Worm (Caenorhabditis elegans): Measurements from ENCODE around the gene srt-33.

srt-33 gene

DNA sequence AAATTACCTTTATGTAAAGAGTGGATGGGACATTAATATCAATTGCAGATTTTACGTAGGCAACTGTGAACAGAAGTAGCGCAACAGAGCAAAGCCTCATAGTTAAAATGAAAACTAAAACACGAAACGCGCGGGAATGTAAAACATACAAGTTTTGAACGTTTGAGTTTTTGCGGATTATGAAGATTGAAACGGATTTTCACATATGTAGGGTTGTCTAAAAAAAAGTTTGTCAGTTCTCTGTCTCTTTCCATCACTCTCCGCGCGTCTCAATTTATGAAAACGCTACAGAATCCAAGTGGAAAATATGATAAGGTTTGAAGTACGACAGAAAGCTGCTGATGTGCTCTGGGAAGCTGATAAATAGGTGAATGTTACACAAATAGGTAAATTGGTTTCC is 32.9 kb downstream of the srt-33 start, which contains the start of gene K02E11.3:
Gene K02E11.3 (minus strand): TSS at position 101 of the 400 bp plus-strand sequence.
- TF ChIP-seq ref-1 (GFP tag; conservative IDR thresholded peaks at IDR 0.05), result no peak
- no peak for TF ChIP-seq flt-1 (GFP tag; IDR thresholded peaks at IDR 0.05)
- no peak for TF ChIP-seq med-1 (GFP tag; optimal IDR thresholded peaks at IDR 0.05; ENCODE audit: insufficient read depth)
- no peak for TF ChIP-seq tab-1 (GFP tag; IDR thresholded peaks at IDR 0.05)
- TF ChIP-seq cog-1 (tag; optimal IDR thresholded peaks at IDR 0.05), result no peak
- no peak for TF ChIP-seq klf-2 (GFP tag; conservative IDR thresholded peaks at IDR 0.05)
- no peak for TF ChIP-seq ztf-23 (GFP tag; IDR thresholded peaks at IDR 0.05)
- no peak for TF ChIP-seq ztf-29 (GFP tag; IDR thresholded peaks at IDR 0.05)
- TF ChIP-seq T22C8.4 (GFP tag; IDR thresholded peaks at IDR 0.05), result no peak

DNA sequence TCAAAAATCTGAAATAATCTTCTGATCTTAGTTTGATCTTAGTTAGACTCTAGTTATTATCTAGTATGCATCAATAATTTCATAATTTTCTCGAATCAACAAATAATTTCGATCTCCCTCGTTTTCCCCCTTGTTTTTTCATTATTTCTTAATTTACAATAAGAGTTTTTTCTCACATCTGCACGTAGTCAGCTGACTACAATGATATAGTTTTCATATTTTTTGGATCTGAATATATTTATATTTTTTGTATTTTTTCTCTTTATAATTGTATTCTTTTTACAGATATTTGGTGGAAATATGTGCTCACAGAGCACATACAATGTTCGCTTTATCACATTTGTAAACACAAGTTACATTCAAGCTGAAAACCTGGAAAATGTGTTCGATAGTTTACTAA is 35.8 kb downstream of the srt-33 start, which contains the start of gene sre-7:
Gene sre-7 (plus strand): TSS at position 301 of the 400 bp plus-strand sequence.
- TF ChIP-seq med-1 (GFP tag; optimal IDR thresholded peaks at IDR 0.05; ENCODE audit: insufficient read depth) (no peak), ztf-29 (GFP tag; IDR thresholded peaks at IDR 0.05) (no peak), ztf-23 (GFP tag; IDR thresholded peaks at IDR 0.05) (no peak), flt-1 (GFP tag; IDR thresholded peaks at IDR 0.05) (no peak), ref-1 (GFP tag; conservative IDR thresholded peaks at IDR 0.05) (no peak), tab-1 (GFP tag; IDR thresholded peaks at IDR 0.05) (no peak), T22C8.4 (GFP tag; IDR thresholded peaks at IDR 0.05) (no peak), cog-1 (tag; optimal IDR thresholded peaks at IDR 0.05) (no peak), klf-2 (GFP tag; conservative IDR thresholded peaks at IDR 0.05) (no peak)

DNA sequence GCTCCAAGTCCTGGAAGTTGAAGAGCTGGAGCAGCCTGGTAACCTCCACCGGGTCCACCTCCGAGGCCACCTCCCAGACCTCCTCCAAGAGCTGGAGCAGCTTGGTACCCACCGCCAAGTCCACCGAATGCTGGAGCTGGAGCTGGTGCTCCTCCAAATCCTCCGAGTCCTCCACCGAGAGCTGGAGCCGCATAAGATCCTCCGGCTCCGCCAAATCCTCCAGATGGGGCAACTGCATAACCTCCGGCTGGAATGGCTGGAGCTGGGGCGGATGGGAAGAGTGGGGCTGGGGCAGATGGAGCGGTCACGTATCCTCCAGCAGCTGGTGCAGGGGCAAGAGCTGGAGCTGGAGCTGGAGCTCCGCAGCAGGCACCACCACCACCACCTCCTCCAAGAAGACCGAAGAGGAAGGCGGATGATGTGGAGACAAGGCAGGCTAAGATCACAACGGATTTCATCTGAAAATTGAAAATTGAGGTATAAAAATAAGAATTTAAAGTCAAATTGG is 38.9 kb downstream of the srt-33 start, which contains the start of gene K02E11.10:
Gene K02E11.10 (minus strand): TSS at position 458 of the 508 bp plus-strand sequence.
- TF ChIP-seq ztf-23 (GFP tag; IDR thresholded peaks at IDR 0.05) (no peak), flt-1 (GFP tag; IDR thresholded peaks at IDR 0.05) (no peak), cog-1 (tag; optimal IDR thresholded peaks at IDR 0.05) (no peak), T22C8.4 (GFP tag; IDR thresholded peaks at IDR 0.05) (no peak), klf-2 (GFP tag; conservative IDR thresholded peaks at IDR 0.05) (no peak), tab-1 (GFP tag; IDR thresholded peaks at IDR 0.05) (no peak)

DNA sequence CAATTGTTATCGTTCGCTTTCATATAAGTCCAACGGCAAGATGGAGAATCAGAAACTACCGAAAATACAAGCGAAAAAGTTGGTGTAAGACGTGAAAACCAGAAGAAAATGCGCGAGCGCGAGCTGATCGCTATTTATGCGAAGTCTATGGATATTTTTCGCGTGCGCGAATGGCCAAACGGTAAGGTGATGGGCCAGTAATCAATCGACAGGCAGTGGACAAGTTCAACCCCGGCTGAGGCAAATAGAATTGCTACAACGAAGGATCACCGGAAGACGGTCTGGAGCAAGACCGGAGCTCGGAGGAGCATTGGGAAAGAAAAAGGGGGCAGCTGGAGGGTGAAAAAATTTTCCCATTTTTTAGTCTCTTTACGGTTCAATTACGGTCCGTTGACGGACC is 42.2 kb downstream of the srt-33 start:
- TF ChIP-seq flt-1 (GFP tag; IDR thresholded peaks at IDR 0.05), result peak; percentile 70
- peak; percentile 65; the same call in 1 of the 2 replicates for TF ChIP-seq tab-1 (GFP tag; IDR thresholded peaks at IDR 0.05)
- peak; percentile 28; the same call in 1 of the 2 replicates for TF ChIP-seq T22C8.4 (GFP tag; IDR thresholded peaks at IDR 0.05)
- TF ChIP-seq ztf-23 (GFP tag; IDR thresholded peaks at IDR 0.05), result peak; percentile 42; the same call in 1 of the 2 replicates

DNA sequence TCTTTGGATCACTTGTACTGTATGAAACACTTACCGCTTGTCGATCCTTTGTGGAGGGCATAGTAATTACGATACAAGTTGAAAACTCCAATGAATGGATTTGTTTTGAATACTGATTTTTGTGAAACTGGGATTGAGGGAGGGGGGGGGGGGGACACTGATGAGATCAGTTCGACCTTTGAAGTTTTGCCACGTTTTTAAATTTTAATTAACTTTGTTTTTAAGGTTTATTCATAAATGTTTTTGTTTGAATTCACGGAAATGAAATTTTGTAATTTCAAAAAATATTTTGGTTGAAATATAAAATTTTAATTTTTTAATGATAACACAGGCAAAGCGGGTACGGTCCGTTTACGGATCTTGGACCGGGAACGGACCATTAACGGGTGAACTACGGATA is 43.7 kb downstream of the srt-33 start, which contains the start of gene ent-3:
Gene ent-3 (minus strand): TSS at position 101 of the 400 bp plus-strand sequence.
- no peak for TF ChIP-seq cog-1 (tag; optimal IDR thresholded peaks at IDR 0.05)
- no peak for TF ChIP-seq med-1 (GFP tag; optimal IDR thresholded peaks at IDR 0.05; ENCODE audit: insufficient read depth)
- TF ChIP-seq flt-1 (GFP tag; IDR thresholded peaks at IDR 0.05), result no peak
- TF ChIP-seq ztf-29 (GFP tag; IDR thresholded peaks at IDR 0.05), result no peak
- no peak for TF ChIP-seq T22C8.4 (GFP tag; IDR thresholded peaks at IDR 0.05)
- TF ChIP-seq ztf-23 (GFP tag; IDR thresholded peaks at IDR 0.05), result no peak
- TF ChIP-seq ref-1 (GFP tag; conservative IDR thresholded peaks at IDR 0.05), result no peak
- no peak for TF ChIP-seq klf-2 (GFP tag; conservative IDR thresholded peaks at IDR 0.05)
- TF ChIP-seq tab-1 (GFP tag; IDR thresholded peaks at IDR 0.05), result no peak

DNA sequence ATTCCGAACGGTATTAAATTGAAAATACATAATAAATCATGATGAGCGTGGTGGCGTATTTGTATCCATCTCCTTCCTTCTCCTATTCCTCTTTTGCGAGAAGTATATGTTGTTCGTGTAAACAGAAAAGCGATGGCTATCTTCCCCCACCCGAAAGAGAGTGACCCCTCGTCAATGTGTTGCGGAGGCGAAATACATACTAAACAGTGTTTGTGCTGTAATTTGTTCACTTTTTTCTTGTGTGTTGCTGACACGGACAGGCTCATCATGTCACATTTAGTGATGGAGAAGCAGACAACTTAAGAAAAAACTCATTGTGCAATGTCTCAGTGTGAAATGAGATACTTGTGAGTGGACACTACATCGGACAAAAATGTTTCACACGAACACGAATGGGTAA is 48.0 kb downstream of the srt-33 start:
- TF ChIP-seq ztf-23 (GFP tag; IDR thresholded peaks at IDR 0.05) (no peak), cog-1 (tag; optimal IDR thresholded peaks at IDR 0.05) (no peak), med-1 (GFP tag; optimal IDR thresholded peaks at IDR 0.05; ENCODE audit: insufficient read depth) (no peak), klf-2 (GFP tag; conservative IDR thresholded peaks at IDR 0.05) (no peak), flt-1 (GFP tag; IDR thresholded peaks at IDR 0.05) (no peak), T22C8.4 (GFP tag; IDR thresholded peaks at IDR 0.05) (no peak), ztf-29 (GFP tag; IDR thresholded peaks at IDR 0.05) (no peak)

DNA sequence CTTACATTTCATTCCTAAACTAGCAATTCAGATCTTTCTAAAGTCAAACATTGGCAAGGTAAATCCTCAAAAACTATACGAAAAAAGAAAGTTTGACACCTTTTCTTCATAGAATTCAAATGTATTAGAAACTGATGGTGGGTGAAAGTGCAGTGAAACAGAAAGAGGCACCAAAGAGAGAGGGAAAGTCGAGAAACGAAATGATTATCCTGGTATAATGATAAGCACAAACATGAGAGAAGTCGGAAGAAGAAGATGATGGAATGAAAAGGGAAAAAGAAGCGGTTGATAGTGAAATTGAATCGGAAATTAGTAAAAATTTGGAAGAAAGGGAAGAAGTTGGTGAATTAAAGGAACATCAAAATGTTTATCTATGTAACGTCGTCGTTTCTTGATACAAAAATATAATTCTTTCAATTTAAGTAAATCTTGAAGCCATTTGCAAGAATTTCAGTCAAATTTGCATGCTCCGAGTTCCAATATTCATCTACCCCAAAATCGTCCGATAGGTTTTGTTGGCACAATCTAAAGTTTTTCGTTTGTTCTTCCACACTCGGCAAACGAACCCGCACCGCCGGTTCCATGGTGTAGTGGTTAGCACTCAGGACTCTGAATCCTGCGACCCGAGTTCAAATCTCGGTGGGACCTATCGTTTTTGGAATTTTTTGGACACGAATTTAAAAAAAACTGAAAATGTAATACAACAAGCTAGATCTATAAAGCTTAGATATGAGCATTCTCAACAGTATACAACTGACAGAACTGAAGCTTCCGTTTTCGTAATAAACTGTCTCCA is 48.7 kb downstream of the srt-33 start:
- 0 out of 2 replicates have a peak, but pooled peaks have one; percentile 8 for TF ChIP-seq ztf-23 (GFP tag; IDR thresholded peaks at IDR 0.05)
- no peak for TF ChIP-seq tab-1 (GFP tag; IDR thresholded peaks at IDR 0.05)

Measured in whole organism, midembryonic.